Worm (Caenorhabditis elegans) whole organism, mixed stage, embryonic: Measurements from ENCODE around the gene F12A10.8.

Source experiments
- blmp-1 ChIP-seq: fragments of 150-350 bp; optimal IDR thresholded peaks from 2 replicates; lab custom pipeline; 2014; ENCODE audit warnings: missing biosample characterization, missing genetic modification characterization
- nhr-12 ChIP-seq: fragments of 150-350 bp; optimal IDR thresholded peaks from 2 replicates; lab custom pipeline; 2014; ENCODE audit warnings: missing biosample characterization, missing genetic modification characterization
- nhr-2 ChIP-seq: fragments of 150-350 bp; optimal IDR thresholded peaks from 2 replicates; lab custom pipeline; 2014; ENCODE audit warnings: missing biosample characterization, missing genetic modification characterization
- snpc-4 ChIP-seq: fragments of 150-350 bp; optimal IDR thresholded peaks from 2 replicates; lab custom pipeline; 2014; ENCODE audit warnings: missing biosample characterization, missing genetic modification characterization
- unc-62 ChIP-seq: fragments of 150-350 bp; optimal IDR thresholded peaks from 2 replicates; lab custom pipeline; 2014; ENCODE audit warnings: missing biosample characterization, missing genetic modification reagents, missing genetic modification characterization

- TF ChIP-seq unc-62 (GFP tag; lab: Kevin White, UChicago) (no peak), nhr-2 (tag; lab: Kevin White, UChicago) (no peak), nhr-12 (tag; lab: Kevin White, UChicago) (no peak), blmp-1 (tag; lab: Kevin White, UChicago) (no peak), snpc-4 (tag; lab: Kevin White, UChicago) (no peak)
Observed at ce11 chrII:5514846-5515245, 14.0 kb upstream of the F12A10.8 start, which contains the start of gene sahd-1.
